Fruit fly (Drosophila melanogaster) S2 (cell line): ENCODE data around the gene CG8010.

Source experiments
- CG8478 ChIP-seq: fragments of >200 bp; optimal IDR thresholded peaks from 2 replicates; lab custom pipeline; 2018
- CTCF ChIP-seq, 2 experiments: fragments of >200 bp; optimal IDR thresholded peaks; 2 replicates each; lab custom pipeline; 2018

dm6 chrX:19264396-19264795, 4.3 kb downstream of the CG8010 start:
- TF ChIP-seq CG8478 (no peak), CTCF (optimal IDR thresholded peaks at IDR 0.05; lab: Kevin White, UChicago) (no peak)
